Fruit fly (Drosophila melanogaster) whole organism, prepupa: ENCODE measurements around the gene Hsp70Ab.

Source experiments
- Blimp-1 ChIP-seq: fragments of 200-800 bp; sonication (Bioruptor generic); optimal IDR thresholded peaks from 3 replicates; lab custom pipeline; 2017; ENCODE audit warnings: missing biosample characterization, missing genetic modification characterization, mild to moderate bottlenecking, moderate library complexity, missing genetic modification reagents
- CG11902 ChIP-seq: fragments of 200-800 bp; sonication (Bioruptor generic); optimal IDR thresholded peaks from 3 replicates; lab custom pipeline; 2016; ENCODE audit warnings: missing biosample characterization, missing genetic modification characterization
- Eip93F ChIP-seq: fragments of 200-800 bp; sonication (Bioruptor generic); optimal IDR thresholded peaks from 2 replicates; lab custom pipeline; 2016; ENCODE audit warnings: missing biosample characterization, mild to moderate bottlenecking, missing genetic modification characterization
- Ets96B ChIP-seq: fragments of 200-800 bp; optimal IDR thresholded peaks from 2 replicates; lab custom pipeline; 2019; ENCODE audit warnings: missing biosample characterization, mild to moderate bottlenecking, missing genetic modification characterization, moderate library complexity
- Hr39 ChIP-seq: fragments of 200-800 bp; sonication (Bioruptor generic); optimal IDR thresholded peaks from 2 replicates; lab custom pipeline; 2016; ENCODE audit warnings: missing biosample characterization, missing genetic modification characterization
- Lpt ChIP-seq: fragments of 200-800 bp; sonication (Bioruptor generic); optimal IDR thresholded peaks from 3 replicates; lab custom pipeline; 2016; ENCODE audit warnings: missing biosample characterization, missing genetic modification characterization
- dac ChIP-seq: fragments of 200-800 bp; sonication (Bioruptor generic); optimal IDR thresholded peaks from 2 replicates; lab custom pipeline; 2017; ENCODE audit warnings: missing biosample characterization, mild to moderate bottlenecking, missing genetic modification characterization
- lz ChIP-seq: fragments of 200-800 bp; sonication (Bioruptor generic); optimal IDR thresholded peaks from 3 replicates; lab custom pipeline; 2016; ENCODE audit warnings: missing biosample characterization, missing genetic modification characterization
- net ChIP-seq: fragments of 200-800 bp; sonication (Bioruptor generic); optimal IDR thresholded peaks from 3 replicates; lab custom pipeline; 2016; ENCODE audit warnings: missing biosample characterization, missing genetic modification characterization
- vri ChIP-seq: fragments of 200-800 bp; sonication (Bioruptor generic); optimal IDR thresholded peaks from 3 replicates; lab custom pipeline; 2016; ENCODE audit warnings: missing biosample characterization, mild to moderate bottlenecking, missing genetic modification characterization

DNA sequence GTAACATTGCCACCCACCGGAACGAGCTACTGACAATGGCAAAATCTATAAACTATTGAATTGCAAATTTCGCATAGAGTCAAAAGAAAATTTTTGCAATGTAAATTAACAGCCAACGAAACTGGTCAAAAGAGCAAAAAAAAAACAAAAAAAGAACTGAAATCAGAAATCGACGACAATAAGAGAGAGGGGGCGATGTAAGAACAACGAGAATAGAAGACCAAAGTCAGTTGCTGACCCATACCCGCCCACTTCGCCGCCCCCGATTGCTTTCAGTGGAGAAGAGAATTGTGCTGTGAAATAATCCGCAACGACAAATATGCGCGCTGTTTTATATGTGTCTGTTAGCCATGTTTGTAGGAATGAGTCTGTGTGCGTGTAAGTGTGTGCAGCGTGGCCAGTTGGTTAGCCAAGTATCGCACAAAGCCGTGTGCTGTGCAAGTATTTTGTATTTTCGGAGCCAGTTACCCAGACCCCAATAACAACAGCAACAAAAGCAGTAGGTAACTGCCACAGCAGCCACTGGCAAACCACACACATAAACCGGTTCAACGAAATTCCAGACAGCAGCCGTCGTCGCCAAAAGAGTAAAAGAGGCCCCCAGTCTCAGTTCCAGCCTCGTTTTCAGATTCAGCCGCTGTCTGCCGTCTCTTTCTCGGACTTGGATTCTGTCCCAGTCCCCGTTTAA lies 20.8 kb upstream of the Hsp70Ab start:
- TF ChIP-seq vri (GFP tag; lab: Kevin White, UChicago) (peak; percentile 21), Eip93F (GFP tag; lab: Kevin White, UChicago) (no peak), Hr39 (GFP tag; lab: Kevin White, UChicago) (peak; percentile 43), CG11902 (GFP tag; lab: Kevin White, UChicago) (peak; percentile 35), Lpt (GFP tag; lab: Kevin White, UChicago) (peak; percentile 45), lz (GFP tag; lab: Kevin White, UChicago) (peak; percentile 48), Ets96B (peak; percentile 24), Blimp-1 (GFP tag; lab: Kevin White, UChicago) (no peak), dac (GFP tag; lab: Kevin White, UChicago) (no peak), net (peak; percentile 33)
